Worm (Caenorhabditis elegans) whole organism, midembryonic: ENCODE data around the gene nas-7.
A peak's percentile ranks its signal among the peaks of the same experiment; 100 is the strongest.
"Not testable (repeated sequence)": the region's sequence is repeated elsewhere in the genome, so short reads cannot be mapped to it uniquely, and the experiment has no call there.

Experiments
- T22C8.4 ChIP-seq: fragments of 200-800 bp; sonication (Bioruptor generic); IDR thresholded peaks from 2 replicates; pipeline ENCODE4 v1.3.6; 2022; ENCODE audit warnings: missing genetic modification characterization, missing compliant biosample characterization
- cog-1 ChIP-seq: sonication (generic microtip); optimal IDR thresholded peaks from 2 replicates; lab custom pipeline; 2016; ENCODE audit warnings: missing genetic modification characterization, missing compliant biosample characterization
- flt-1 ChIP-seq: fragments of 200-800 bp; sonication (Bioruptor generic); IDR thresholded peaks from 2 replicates; pipeline ENCODE4 v1.3.6; 2022; ENCODE audit warnings: missing genetic modification characterization, missing compliant biosample characterization
- klf-2 ChIP-seq: fragments of 200-800 bp; sonication (Bioruptor generic); conservative IDR thresholded peaks from 2 replicates; pipeline ENCODE4 v1.3.6; 2022; ENCODE audit warnings: missing genetic modification reagents, missing genetic modification characterization, missing compliant biosample characterization
- med-1 ChIP-seq: sonication (generic microtip); optimal IDR thresholded peaks from 2 replicates; lab custom pipeline; 2017; ENCODE audit warnings: missing genetic modification characterization, mild to moderate bottlenecking, missing compliant biosample characterization, antibody characterized with exemption, missing genetic modification reagents; ENCODE audit not compliant: insufficient read depth
- ref-1 ChIP-seq: fragments of 200-800 bp; sonication (Bioruptor generic); conservative IDR thresholded peaks from 2 replicates; pipeline ENCODE4 v1.3.6; 2022; ENCODE audit warnings: missing genetic modification reagents, missing genetic modification characterization, missing compliant biosample characterization
- tab-1 ChIP-seq: fragments of 200-800 bp; sonication (Bioruptor generic); IDR thresholded peaks from 2 replicates; pipeline ENCODE4 v1.3.6; 2022; ENCODE audit warnings: missing genetic modification characterization, missing compliant biosample characterization
- ztf-23 ChIP-seq: fragments of 200-800 bp; sonication (Bioruptor generic); IDR thresholded peaks from 2 replicates; pipeline ENCODE4 v1.3.6; 2022; ENCODE audit warnings: missing genetic modification reagents, missing genetic modification characterization, missing compliant biosample characterization
- ztf-29 ChIP-seq: fragments of 200-800 bp; sonication (Bioruptor generic); IDR thresholded peaks from 2 replicates; pipeline ENCODE4 v1.3.6; 2022; ENCODE audit warnings: missing genetic modification reagents, missing genetic modification characterization, missing compliant biosample characterization

nas-7 gene

ce11 chrII:7402625-7403024 is at the start of gene nas-7:
TSS of gene nas-7 (minus strand) at chrII:7402725.
- no peak for TF ChIP-seq med-1 (GFP tag; lab: Kevin White, UChicago)
- no peak for TF ChIP-seq klf-2 (GFP tag; lab: Robert Waterston, UW)
- no peak for TF ChIP-seq cog-1 (tag; lab: Kevin White, UChicago)
- no peak for TF ChIP-seq tab-1 (GFP tag; lab: Robert Waterston, UW)
- TF ChIP-seq ref-1, result no peak

- TF ChIP-seq flt-1 (GFP tag; lab: Robert Waterston, UW) (0 out of 2 replicates have a peak, but pooled peaks have one; percentile 11), klf-2 (GFP tag; lab: Robert Waterston, UW) (0 out of 2 replicates have a peak, but pooled peaks have one; percentile 49)
Observed at ce11 chrII:7446683-7447082, 44.2 kb upstream of the nas-7 start.

ce11 chrII:7434958-7435357 is 32.4 kb upstream of the nas-7 start, which contains the start of gene K02A2.1:
TSS of gene K02A2.1 (plus strand) at chrII:7435258.
- TF ChIP-seq T22C8.4 (GFP tag; lab: Robert Waterston, UW); cog-1 (tag; lab: Kevin White, UChicago); med-1 (GFP tag; lab: Kevin White, UChicago): not testable (repeated sequence)

ce11 chrII:7434182-7434581 is 31.7 kb upstream of the nas-7 start, which contains the start of gene kcc-3:
TSS of gene kcc-3 (minus strand) at chrII:7434282.
- no peak for TF ChIP-seq cog-1 (tag; lab: Kevin White, UChicago)
- TF ChIP-seq med-1 (GFP tag; lab: Kevin White, UChicago), result no peak
- no peak for TF ChIP-seq klf-2 (GFP tag; lab: Robert Waterston, UW)
- no peak for TF ChIP-seq ref-1
- no peak for TF ChIP-seq ztf-23 (GFP tag; lab: Robert Waterston, UW)
- no peak for TF ChIP-seq flt-1 (GFP tag; lab: Robert Waterston, UW)
- TF ChIP-seq T22C8.4 (GFP tag; lab: Robert Waterston, UW), result no peak
- no peak for TF ChIP-seq tab-1 (GFP tag; lab: Robert Waterston, UW)
- TF ChIP-seq ztf-29 (GFP tag; lab: Robert Waterston, UW), result no peak

ce11 chrII:7432327-7432726 is 29.8 kb upstream of the nas-7 start, which contains the start of gene srd-54:
TSS of gene srd-54 (plus strand) at chrII:7432627.
- TF ChIP-seq ztf-23 (GFP tag; lab: Robert Waterston, UW) (no peak), klf-2 (GFP tag; lab: Robert Waterston, UW) (no peak), ref-1 (no peak), cog-1 (tag; lab: Kevin White, UChicago) (no peak), flt-1 (GFP tag; lab: Robert Waterston, UW) (no peak), ztf-29 (GFP tag; lab: Robert Waterston, UW) (no peak), med-1 (GFP tag; lab: Kevin White, UChicago) (no peak), T22C8.4 (GFP tag; lab: Robert Waterston, UW) (no peak)

ce11 chrII:7420796-7421386 is 18.4 kb upstream of the nas-7 start:
- TF ChIP-seq ztf-29 (GFP tag; lab: Robert Waterston, UW) (no peak), tab-1 (GFP tag; lab: Robert Waterston, UW) (no peak), med-1 (GFP tag; lab: Kevin White, UChicago) (no peak), ref-1 (no peak), cog-1 (tag; lab: Kevin White, UChicago) (no peak), klf-2 (GFP tag; lab: Robert Waterston, UW) (no peak), T22C8.4 (GFP tag; lab: Robert Waterston, UW) (no peak), ztf-23 (GFP tag; lab: Robert Waterston, UW) (no peak), flt-1 (GFP tag; lab: Robert Waterston, UW) (no peak)

ce11 chrII:7420157-7420556 is 17.6 kb upstream of the nas-7 start:
- TF ChIP-seq ztf-23 (GFP tag; lab: Robert Waterston, UW) (no peak), tab-1 (GFP tag; lab: Robert Waterston, UW) (no peak), med-1 (GFP tag; lab: Kevin White, UChicago) (no peak), ztf-29 (GFP tag; lab: Robert Waterston, UW) (no peak), T22C8.4 (GFP tag; lab: Robert Waterston, UW) (no peak), flt-1 (GFP tag; lab: Robert Waterston, UW) (no peak), ref-1 (no peak), cog-1 (tag; lab: Kevin White, UChicago) (no peak), klf-2 (GFP tag; lab: Robert Waterston, UW) (no peak)

ce11 chrII:7419563-7419962 is 17.0 kb upstream of the nas-7 start:
- no peak for TF ChIP-seq med-1 (GFP tag; lab: Kevin White, UChicago)
- no peak for TF ChIP-seq flt-1 (GFP tag; lab: Robert Waterston, UW)
- no peak for TF ChIP-seq T22C8.4 (GFP tag; lab: Robert Waterston, UW)

- TF ChIP-seq ztf-29 (GFP tag; lab: Robert Waterston, UW) (no peak), ztf-23 (GFP tag; lab: Robert Waterston, UW) (no peak), tab-1 (GFP tag; lab: Robert Waterston, UW) (no peak), flt-1 (GFP tag; lab: Robert Waterston, UW) (no peak), T22C8.4 (GFP tag; lab: Robert Waterston, UW) (no peak), med-1 (GFP tag; lab: Kevin White, UChicago) (no peak), klf-2 (GFP tag; lab: Robert Waterston, UW) (no peak), ref-1 (no peak), cog-1 (tag; lab: Kevin White, UChicago) (no peak)
Observed at ce11 chrII:7413764-7414163, 11.2 kb upstream of the nas-7 start.

ce11 chrII:7413275-7413674 is 10.8 kb upstream of the nas-7 start:
- TF ChIP-seq ref-1 (no peak), ztf-23 (GFP tag; lab: Robert Waterston, UW) (no peak), tab-1 (GFP tag; lab: Robert Waterston, UW) (no peak), cog-1 (tag; lab: Kevin White, UChicago) (no peak), med-1 (GFP tag; lab: Kevin White, UChicago) (no peak), flt-1 (GFP tag; lab: Robert Waterston, UW) (no peak), ztf-29 (GFP tag; lab: Robert Waterston, UW) (no peak)
